Fruit fly (Drosophila melanogaster) whole organism, wandering third instar larva: ENCODE data around the gene Nse4.

Experiments used
- CG32264 ChIP-seq: fragments of 200-800 bp; sonication (Bioruptor generic); optimal IDR thresholded peaks from 2 replicates; lab custom pipeline; 2016; ENCODE audit warnings: missing biosample characterization, missing genetic modification characterization
- CG9705 ChIP-seq: fragments of 200-800 bp; sonication (Bioruptor generic); optimal IDR thresholded peaks from 2 replicates; lab custom pipeline; 2018; ENCODE audit warnings: missing biosample characterization, mild to moderate bottlenecking, missing genetic modification characterization
- CrebA ChIP-seq: fragments of 200-800 bp; sonication (Bioruptor generic); optimal IDR thresholded peaks from 2 replicates; lab custom pipeline; 2016; ENCODE audit warnings: missing biosample characterization, mild to moderate bottlenecking, missing genetic modification characterization, borderline replicate concordance
- HLH106 ChIP-seq: fragments of 200-800 bp; optimal IDR thresholded peaks from 3 replicates; lab custom pipeline; 2019; ENCODE audit warnings: missing biosample characterization, mild to moderate bottlenecking, missing genetic modification characterization, moderate library complexity
- Hnf4 ChIP-seq: fragments of 200-800 bp; sonication (Bioruptor generic); optimal IDR thresholded peaks from 2 replicates; lab custom pipeline; 2016; ENCODE audit warnings: missing biosample characterization, mild to moderate bottlenecking, missing genetic modification characterization
- Hr78 ChIP-seq: fragments of >200 bp; optimal IDR thresholded peaks from 2 replicates; lab custom pipeline; 2017; ENCODE audit warnings: missing biosample characterization, missing genetic modification characterization
- Hr83 ChIP-seq: fragments of 200-300 bp; sonication (Bioruptor generic); optimal IDR thresholded peaks from 2 replicates; lab custom pipeline; 2016; ENCODE audit warnings: missing biosample characterization, mild to moderate bottlenecking, missing genetic modification characterization, moderate library complexity; ENCODE audit not compliant: poor library complexity, severe bottlenecking
- Jra ChIP-seq: sonication (Bioruptor generic); optimal IDR thresholded peaks from 2 replicates; lab custom pipeline; 2016; ENCODE audit warnings: missing biosample characterization, missing genetic modification characterization
- N ChIP-seq: fragments of >200 bp; optimal IDR thresholded peaks from 2 replicates; lab custom pipeline; 2018; ENCODE audit warnings: missing biosample characterization, missing external identifiers, missing genetic modification characterization
- OdsH ChIP-seq: fragments of 200-800 bp; sonication (Bioruptor generic); optimal IDR thresholded peaks from 2 replicates; lab custom pipeline; 2016; ENCODE audit warnings: missing biosample characterization, mild to moderate bottlenecking, missing genetic modification characterization
- Rel ChIP-seq, 2 experiments: fragments of 200-800 bp; sonication (Bioruptor generic) in 1 of 2; optimal IDR thresholded peaks; 2 replicates in 1 of 2; 3 replicates in 1 of 2; lab custom pipeline; 2016 to 2019; ENCODE audit warnings: mild to moderate bottlenecking in 2 of 2, missing biosample characterization in 2 of 2, missing genetic modification characterization in 2 of 2, moderate library complexity in 1 of 2
- Sp1 ChIP-seq: fragments of 200-800 bp; sonication (Bioruptor generic); optimal IDR thresholded peaks from 3 replicates; lab custom pipeline; 2019; ENCODE audit warnings: missing biosample characterization, mild to moderate bottlenecking, missing genetic modification characterization, moderate library complexity
- Vsx2 ChIP-seq: fragments of 200-300, 225-300 bp; sonication (Bioruptor generic); optimal IDR thresholded peaks from 2 replicates; lab custom pipeline; 2018; ENCODE audit warnings: missing biosample characterization, missing genetic modification characterization; ENCODE audit not compliant: partially characterized antibody
- br ChIP-seq: fragments of 200-800 bp; sonication (Bioruptor generic); optimal IDR thresholded peaks from 2 replicates; lab custom pipeline; 2016; ENCODE audit warnings: missing biosample characterization, missing genetic modification characterization
- brk ChIP-seq: fragments of 200-800 bp; sonication (Bioruptor generic); optimal IDR thresholded peaks from 2 replicates; lab custom pipeline; 2016; ENCODE audit warnings: missing biosample characterization, mild to moderate bottlenecking, missing genetic modification characterization
- dl ChIP-seq, 2 experiments: fragments of 175-275, 200-275 bp in 1 of 2; fragments of 200-275 bp in 1 of 2; sonication (Bioruptor generic); optimal IDR thresholded peaks; lab custom pipeline; 2018; ENCODE audit warnings: mild to moderate bottlenecking in 2 of 2, missing biosample characterization in 2 of 2, missing genetic modification characterization in 2 of 2, moderate library complexity in 2 of 2; ENCODE audit not compliant: partially characterized antibody in 2 of 2, insufficient read depth in 1 of 2
- dsf ChIP-seq: sonication (Bioruptor generic); optimal IDR thresholded peaks from 2 replicates; lab custom pipeline; 2016; ENCODE audit warnings: missing biosample characterization, missing genetic modification characterization, borderline replicate concordance
- ey ChIP-seq: fragments of 200-800 bp; sonication (Bioruptor generic); optimal IDR thresholded peaks from 2 replicates; lab custom pipeline; 2016; ENCODE audit warnings: missing biosample characterization, missing genetic modification characterization
- foxo ChIP-seq, 2 experiments: fragments of 200-800 bp; sonication (Bioruptor generic); optimal IDR thresholded peaks; 2 replicates in 1 of 2; 3 replicates in 1 of 2; lab custom pipeline; 2016 to 2017; ENCODE audit warnings: missing biosample characterization in 2 of 2, missing genetic modification characterization in 2 of 2
- fru ChIP-seq: fragments of 200-800 bp; sonication (Bioruptor generic); optimal IDR thresholded peaks from 3 replicates; lab custom pipeline; 2016; ENCODE audit warnings: missing biosample characterization, mild to moderate bottlenecking, missing genetic modification characterization
- h ChIP-seq: fragments of 200-800 bp; sonication (Bioruptor generic); optimal IDR thresholded peaks from 3 replicates; lab custom pipeline; 2016; ENCODE audit warnings: missing biosample characterization, mild to moderate bottlenecking, missing genetic modification characterization
- jim ChIP-seq: fragments of 175-275, 200-325 bp; sonication (Bioruptor generic); optimal IDR thresholded peaks from 2 replicates; lab custom pipeline; 2016; ENCODE audit warnings: missing biosample characterization, mild to moderate bottlenecking, missing genetic modification characterization
- lola ChIP-seq: fragments of >200 bp; optimal IDR thresholded peaks from 2 replicates; lab custom pipeline; 2017; ENCODE audit warnings: missing biosample characterization, missing genetic modification characterization
- pan ChIP-seq: fragments of >200 bp; optimal IDR thresholded peaks from 2 replicates; lab custom pipeline; 2017
- psq ChIP-seq: fragments of 200-800 bp; sonication (Bioruptor generic); optimal IDR thresholded peaks from 3 replicates; lab custom pipeline; 2017; ENCODE audit warnings: missing biosample characterization, mild to moderate bottlenecking, missing genetic modification characterization, moderate library complexity
- rgr ChIP-seq: fragments of 200-800 bp; sonication (Bioruptor generic); optimal IDR thresholded peaks from 3 replicates; lab custom pipeline; 2016; ENCODE audit warnings: missing biosample characterization, mild to moderate bottlenecking, missing genetic modification characterization
- sv ChIP-seq: fragments of 200-800 bp; sonication (Bioruptor generic); optimal IDR thresholded peaks from 3 replicates; lab custom pipeline; 2016; ENCODE audit warnings: missing biosample characterization, missing genetic modification characterization
- tai ChIP-seq: sonication (Bioruptor generic); optimal IDR thresholded peaks from 2 replicates; lab custom pipeline; 2016; ENCODE audit warnings: missing biosample characterization, missing genetic modification characterization
- usp ChIP-seq: fragments of >200 bp; optimal IDR thresholded peaks from 2 replicates; lab custom pipeline; 2017; ENCODE audit warnings: missing biosample characterization, missing genetic modification characterization
- woc ChIP-seq: sonication (Bioruptor generic); optimal IDR thresholded peaks from 2 replicates; lab custom pipeline; 2016; ENCODE audit warnings: missing biosample characterization, mild to moderate bottlenecking, missing genetic modification characterization

The Nse4 gene

dm6 chr2L:10413251-10414127, 25.8 kb upstream of the Nse4 start, which contains the start of the genes CG5355 and Klp31E:
TSS of gene CG5355 (minus strand) at chr2L:10413463.
TSS of gene Klp31E (plus strand) at chr2L:10414017.
- TF ChIP-seq psq: peak; percentile 63
- peak; percentile 28 for TF ChIP-seq CG32264 (GFP tag; lab: Kevin White, UChicago)
- TF ChIP-seq Hnf4 (GFP tag; lab: Kevin White, UChicago): peak; percentile 21
- TF ChIP-seq woc (GFP tag; lab: Kevin White, UChicago): peak; percentile 53
- TF ChIP-seq jim (GFP tag; lab: Kevin White, UChicago): no peak
- TF ChIP-seq foxo (GFP tag; optimal IDR thresholded peaks at IDR 0.05; lab: Kevin White, UChicago): no peak
- TF ChIP-seq Sp1 (GFP tag; lab: Kevin White, UChicago): peak; percentile 61
- TF ChIP-seq ey (GFP tag; lab: Kevin White, UChicago): peak; percentile 41
- TF ChIP-seq OdsH (GFP tag; lab: Kevin White, UChicago): peak; percentile 5
- no peak for TF ChIP-seq br
- TF ChIP-seq HLH106 (tag; lab: Kevin White, UChicago): peak; percentile 75
- TF ChIP-seq pan (lab: Kevin White, UChicago): no peak
- peak; percentile 44 for TF ChIP-seq CG9705 (GFP tag; lab: Kevin White, UChicago)
- peak; percentile 5 for TF ChIP-seq tai
- TF ChIP-seq Hr83: peak; percentile 49
- TF ChIP-seq, all 38 proteins: peak for 11

- TF ChIP-seq woc (GFP tag; lab: Kevin White, UChicago) (no peak), CrebA (no peak)
These were observed 20.3 kb upstream of the Nse4 start, which contains the start of gene RfC3 for dm6 chr2L:10418981-10419380. TSS of gene RfC3 (plus strand) at chr2L:10419190.

dm6 chr2L:10422643-10423606, 16.3 kb upstream of the Nse4 start, which contains the start of the genes pie and Wdfy2:
TSS of gene pie (minus strand) at chr2L:10422780.
TSS of gene Wdfy2 (plus strand) at chr2L:10423291.
- TF ChIP-seq br: no peak
- TF ChIP-seq CG32264 (GFP tag; lab: Kevin White, UChicago): no peak
- no peak for TF ChIP-seq dl (GFP tag; optimal IDR thresholded peaks at IDR 0.05; lab: Kevin White, UChicago; ENCODE audit: insufficient read depth in 1 of 2, partially characterized antibody in 2 of 2)
- TF ChIP-seq lola: peak; percentile 79
- TF ChIP-seq brk (GFP tag; lab: Kevin White, UChicago): no peak
- no peak for TF ChIP-seq Vsx2 (GFP tag; lab: Kevin White, UChicago)
- no peak for TF ChIP-seq dsf (GFP tag; lab: Kevin White, UChicago)
- no peak for TF ChIP-seq CG9705 (GFP tag; lab: Kevin White, UChicago)
- TF ChIP-seq Hr83: no peak
- TF ChIP-seq h (GFP tag; lab: Kevin White, UChicago): no peak
- TF ChIP-seq Rel (GFP tag; optimal IDR thresholded peaks at IDR 0.05; lab: Kevin White, UChicago): no peak
- TF ChIP-seq Rel (tag; optimal IDR thresholded peaks at IDR 0.05; lab: Kevin White, UChicago): peak; percentile 95
- TF ChIP-seq Jra (GFP tag; lab: Kevin White, UChicago): no peak
- peak; percentile 41 for TF ChIP-seq woc (GFP tag; lab: Kevin White, UChicago)
- TF ChIP-seq Hr78 (GFP tag; lab: Kevin White, UChicago): peak; percentile 83
- no peak for TF ChIP-seq psq
- peak; percentile 99 for TF ChIP-seq N (GFP tag; lab: Kevin White, UChicago)
- no peak for TF ChIP-seq usp (GFP tag; lab: Kevin White, UChicago)
- TF ChIP-seq HLH106 (tag; lab: Kevin White, UChicago): no peak
- no peak for TF ChIP-seq OdsH (GFP tag; lab: Kevin White, UChicago)
- no peak for TF ChIP-seq foxo (GFP tag; optimal IDR thresholded peaks at IDR 0.05; lab: Kevin White, UChicago)
- no peak for TF ChIP-seq rgr (GFP tag; lab: Kevin White, UChicago)
- TF ChIP-seq tai: no peak
- no peak for TF ChIP-seq sv (GFP tag; lab: Kevin White, UChicago)
- TF ChIP-seq Sp1 (GFP tag; lab: Kevin White, UChicago): no peak
- no peak for TF ChIP-seq fru (GFP tag; lab: Kevin White, UChicago)
- no peak for TF ChIP-seq CrebA
- TF ChIP-seq, all 38 proteins: peak for 5
